Worm (Caenorhabditis elegans) whole organism, midembryonic: ENCODE data around the gene C06A1.6.
A peak's percentile ranks its signal among the peaks of the same experiment; 100 is the strongest.

Source experiments
- T22C8.4 ChIP-seq: fragments of 200-800 bp; sonication (Bioruptor generic); IDR thresholded peaks from 2 replicates; pipeline ENCODE4 v1.3.6; 2022; ENCODE audit warnings: missing genetic modification characterization, missing compliant biosample characterization
- cog-1 ChIP-seq: sonication (generic microtip); optimal IDR thresholded peaks from 2 replicates; lab custom pipeline; 2016; ENCODE audit warnings: missing genetic modification characterization, missing compliant biosample characterization
- flt-1 ChIP-seq: fragments of 200-800 bp; sonication (Bioruptor generic); IDR thresholded peaks from 2 replicates; pipeline ENCODE4 v1.3.6; 2022; ENCODE audit warnings: missing genetic modification characterization, missing compliant biosample characterization
- klf-2 ChIP-seq: fragments of 200-800 bp; sonication (Bioruptor generic); conservative IDR thresholded peaks from 2 replicates; pipeline ENCODE4 v1.3.6; 2022; ENCODE audit warnings: missing genetic modification reagents, missing genetic modification characterization, missing compliant biosample characterization
- med-1 ChIP-seq: sonication (generic microtip); optimal IDR thresholded peaks from 2 replicates; lab custom pipeline; 2017; ENCODE audit warnings: missing genetic modification characterization, mild to moderate bottlenecking, missing compliant biosample characterization, antibody characterized with exemption, missing genetic modification reagents; ENCODE audit not compliant: insufficient read depth
- ref-1 ChIP-seq: fragments of 200-800 bp; sonication (Bioruptor generic); conservative IDR thresholded peaks from 2 replicates; pipeline ENCODE4 v1.3.6; 2022; ENCODE audit warnings: missing genetic modification reagents, missing genetic modification characterization, missing compliant biosample characterization
- tab-1 ChIP-seq: fragments of 200-800 bp; sonication (Bioruptor generic); IDR thresholded peaks from 2 replicates; pipeline ENCODE4 v1.3.6; 2022; ENCODE audit warnings: missing genetic modification characterization, missing compliant biosample characterization
- ztf-23 ChIP-seq: fragments of 200-800 bp; sonication (Bioruptor generic); IDR thresholded peaks from 2 replicates; pipeline ENCODE4 v1.3.6; 2022; ENCODE audit warnings: missing genetic modification reagents, missing genetic modification characterization, missing compliant biosample characterization
- ztf-29 ChIP-seq: fragments of 200-800 bp; sonication (Bioruptor generic); IDR thresholded peaks from 2 replicates; pipeline ENCODE4 v1.3.6; 2022; ENCODE audit warnings: missing genetic modification reagents, missing genetic modification characterization, missing compliant biosample characterization

Gene C06A1.6

DNA sequence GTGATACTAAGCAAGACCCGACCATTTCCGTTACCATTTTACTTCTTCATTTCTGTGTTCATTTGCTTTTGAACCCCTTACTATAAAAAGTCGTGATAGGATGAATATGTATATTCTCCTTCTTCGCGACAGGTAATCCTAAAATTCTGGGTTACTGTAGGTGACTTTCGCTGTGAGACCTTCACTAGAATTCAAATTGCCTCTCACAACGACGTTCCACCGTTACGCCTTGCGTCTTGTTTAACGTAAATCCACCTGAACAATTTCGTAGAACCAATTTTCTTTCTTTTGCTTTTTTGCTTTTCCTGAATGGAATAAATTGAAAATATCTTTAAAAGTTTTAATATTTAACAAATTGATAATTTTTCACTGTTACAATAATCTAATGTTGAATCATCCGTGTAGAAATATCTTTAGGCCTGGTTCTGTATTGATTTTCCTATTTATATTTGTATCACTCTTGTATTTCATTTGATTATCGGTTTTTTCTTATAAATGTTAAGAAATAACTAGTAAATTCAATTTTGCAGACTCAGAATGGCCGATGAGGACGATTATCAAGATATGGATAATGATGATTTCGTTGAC lies 14.5 kb upstream of the C06A1.6 start, which contains the start of gene rpb-6:
TSS of gene rpb-6 (plus strand) at position 538 of the 588 bp plus-strand sequence.
- TF ChIP-seq flt-1 (GFP tag; lab: Robert Waterston, UW) (no peak), cog-1 (no peak), ztf-23 (GFP tag; lab: Robert Waterston, UW) (no peak), med-1 (no peak), ref-1 (GFP tag; lab: Robert Waterston, UW) (no peak), tab-1 (GFP tag; lab: Robert Waterston, UW) (no peak), klf-2 (GFP tag; lab: Robert Waterston, UW) (no peak), ztf-29 (GFP tag; lab: Robert Waterston, UW) (no peak), T22C8.4 (GFP tag; lab: Robert Waterston, UW) (no peak)

DNA sequence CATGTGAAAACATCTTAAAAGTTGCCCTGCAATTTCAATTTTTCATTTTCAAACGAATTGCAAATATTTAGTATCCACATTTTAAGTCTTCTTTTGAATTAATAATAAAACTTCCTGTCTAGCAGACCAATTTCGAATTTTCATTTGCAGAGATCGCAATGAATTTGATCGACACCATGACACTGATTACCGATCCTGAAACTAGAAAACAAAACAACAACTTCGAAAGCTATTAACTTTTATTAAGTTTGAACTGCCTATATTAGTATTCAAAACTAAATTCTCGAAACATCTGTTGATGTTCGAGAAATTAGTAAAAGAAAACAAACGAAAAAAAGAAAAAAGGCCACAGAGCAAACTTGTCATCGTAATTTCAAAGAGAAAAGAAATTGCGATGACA lies 9.7 kb upstream of the C06A1.6 start:
- TF ChIP-seq ref-1 (GFP tag; lab: Robert Waterston, UW) (no peak), tab-1 (GFP tag; lab: Robert Waterston, UW) (no peak), T22C8.4 (GFP tag; lab: Robert Waterston, UW) (no peak), med-1 (no peak), ztf-23 (GFP tag; lab: Robert Waterston, UW) (no peak), cog-1 (no peak), ztf-29 (GFP tag; lab: Robert Waterston, UW) (no peak), flt-1 (GFP tag; lab: Robert Waterston, UW) (no peak), klf-2 (GFP tag; lab: Robert Waterston, UW) (no peak)

DNA sequence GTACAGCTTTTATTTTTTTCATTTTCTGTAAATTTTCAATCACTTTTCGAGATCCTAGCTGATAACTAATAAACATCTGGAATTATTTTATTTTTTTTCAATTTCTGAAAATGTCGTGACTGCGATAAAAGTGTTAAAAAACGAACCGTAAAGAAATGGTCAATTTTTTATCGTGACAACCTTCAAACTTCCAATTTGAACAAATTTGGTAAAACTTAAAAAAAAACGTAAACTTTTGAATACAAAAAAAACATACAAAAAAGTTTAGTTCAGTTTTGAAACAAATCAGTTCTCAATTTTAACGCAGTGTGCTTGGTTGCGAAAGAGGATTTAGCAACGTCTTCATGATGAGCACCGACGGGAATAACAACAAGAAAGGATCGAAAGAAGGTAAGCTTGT lies 7.5 kb upstream of the C06A1.6 start, which contains the start of gene C06A1.3:
TSS of gene C06A1.3 (plus strand) at position 301 of the 400 bp plus-strand sequence.
- TF ChIP-seq T22C8.4 (GFP tag; lab: Robert Waterston, UW): no peak
- TF ChIP-seq ztf-29 (GFP tag; lab: Robert Waterston, UW): no peak
- no peak for TF ChIP-seq med-1
- no peak for TF ChIP-seq klf-2 (GFP tag; lab: Robert Waterston, UW)
- no peak for TF ChIP-seq cog-1
- TF ChIP-seq ztf-23 (GFP tag; lab: Robert Waterston, UW): no peak
- TF ChIP-seq ref-1 (GFP tag; lab: Robert Waterston, UW): no peak
- no peak for TF ChIP-seq tab-1 (GFP tag; lab: Robert Waterston, UW)
- TF ChIP-seq flt-1 (GFP tag; lab: Robert Waterston, UW): no peak

DNA sequence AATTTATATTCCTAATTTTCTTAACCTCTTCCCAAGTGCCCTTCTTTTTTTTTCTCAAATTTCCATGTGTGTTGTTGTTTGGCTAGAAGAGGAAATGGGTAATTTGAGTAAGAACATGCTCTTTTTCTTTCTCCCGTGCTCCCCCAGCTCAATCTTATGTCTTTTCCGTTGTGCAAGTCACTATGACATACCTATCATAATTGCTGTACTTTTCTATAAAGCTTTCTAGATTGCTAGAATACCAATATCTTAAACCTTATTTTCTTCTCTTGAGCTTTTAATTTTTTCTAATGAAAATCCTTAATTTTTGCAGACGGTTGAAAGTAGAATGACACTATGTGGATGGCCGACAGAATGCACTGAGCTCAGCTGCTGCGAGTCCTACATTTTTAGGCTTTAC lies 5.8 kb upstream of the C06A1.6 start, which contains the start of gene txt-13:
TSS of gene txt-13 (plus strand) at position 301 of the 400 bp plus-strand sequence.
- TF ChIP-seq ztf-29 (GFP tag; lab: Robert Waterston, UW) (no peak), med-1 (no peak), flt-1 (GFP tag; lab: Robert Waterston, UW) (no peak), ztf-23 (GFP tag; lab: Robert Waterston, UW) (no peak), klf-2 (GFP tag; lab: Robert Waterston, UW) (no peak), T22C8.4 (GFP tag; lab: Robert Waterston, UW) (no peak), ref-1 (GFP tag; lab: Robert Waterston, UW) (no peak), cog-1 (no peak), tab-1 (GFP tag; lab: Robert Waterston, UW) (no peak)

DNA sequence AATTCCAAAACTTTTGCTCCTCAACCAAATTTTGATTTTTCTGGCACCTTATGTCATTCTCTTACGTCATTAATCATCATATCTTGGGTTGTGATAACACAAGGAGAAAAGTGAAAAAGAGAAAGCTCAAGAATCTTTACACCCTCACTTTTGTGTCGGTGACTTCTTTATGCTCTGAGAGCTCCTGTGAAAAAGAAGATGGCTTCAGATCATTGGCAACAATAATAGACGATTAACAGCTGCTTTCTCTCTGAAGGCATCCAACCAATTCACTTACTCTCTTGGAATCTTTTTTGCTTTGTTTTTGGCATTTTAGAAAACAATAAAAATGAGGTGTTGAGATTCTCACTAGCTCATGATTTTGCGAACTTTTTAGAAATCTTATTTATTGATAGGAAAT lies 5.0 kb upstream of the C06A1.6 start:
- TF ChIP-seq ztf-23 (GFP tag; lab: Robert Waterston, UW) (no peak), tab-1 (GFP tag; lab: Robert Waterston, UW) (no peak), ztf-29 (GFP tag; lab: Robert Waterston, UW) (no peak), cog-1 (no peak), flt-1 (GFP tag; lab: Robert Waterston, UW) (no peak), med-1 (no peak), T22C8.4 (GFP tag; lab: Robert Waterston, UW) (no peak), klf-2 (GFP tag; lab: Robert Waterston, UW) (no peak), ref-1 (GFP tag; lab: Robert Waterston, UW) (no peak)

DNA sequence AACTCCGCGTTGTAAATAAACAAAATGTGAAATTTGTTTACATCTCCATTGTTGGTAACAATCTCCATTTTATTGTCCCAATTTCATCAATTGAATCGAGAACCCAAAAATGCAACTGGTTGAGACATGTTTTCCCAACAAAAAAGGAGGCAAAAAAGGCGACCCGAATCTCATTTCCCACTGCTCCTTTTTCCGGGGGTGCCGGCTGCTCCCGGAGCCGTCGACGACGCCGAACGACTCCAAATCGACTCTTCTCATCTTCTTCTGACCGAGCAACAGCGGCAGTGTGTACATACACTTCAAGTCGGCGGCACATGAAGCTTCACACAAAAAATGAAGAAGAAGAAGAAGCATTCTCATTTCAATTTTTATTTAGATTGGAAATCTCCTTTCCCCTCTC lies 2.0 kb upstream of the C06A1.6 start:
- TF ChIP-seq T22C8.4 (GFP tag; lab: Robert Waterston, UW): no peak
- no peak for TF ChIP-seq klf-2 (GFP tag; lab: Robert Waterston, UW)
- no peak for TF ChIP-seq flt-1 (GFP tag; lab: Robert Waterston, UW)
- TF ChIP-seq ztf-29 (GFP tag; lab: Robert Waterston, UW): no peak
- TF ChIP-seq cog-1: no peak

DNA sequence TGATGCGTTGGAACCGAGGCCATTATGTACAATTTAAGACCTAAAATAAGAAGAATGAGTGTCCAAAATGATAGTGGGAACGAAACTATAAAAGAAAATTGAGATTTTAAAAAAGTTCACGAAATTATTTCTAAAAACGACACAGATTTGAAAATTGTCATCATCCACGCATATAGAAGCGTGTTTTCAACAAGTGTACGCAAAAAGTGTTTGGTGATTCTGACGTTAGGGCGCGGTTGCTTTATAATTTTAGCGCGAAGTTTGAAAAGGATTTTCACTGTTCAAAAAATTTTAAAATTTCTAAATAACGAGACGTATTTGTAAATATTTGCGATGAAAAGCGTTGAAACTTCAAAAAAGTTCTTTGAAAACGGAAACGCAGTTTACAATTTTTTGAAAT lies 1.1 kb downstream of the C06A1.6 start, which contains the start of gene cdc-48.1:
TSS of gene cdc-48.1 (minus strand) at position 40 of the 400 bp plus-strand sequence.
- TF ChIP-seq klf-2 (GFP tag; lab: Robert Waterston, UW) (peak; percentile 76), tab-1 (GFP tag; lab: Robert Waterston, UW) (peak; percentile 80), ztf-23 (GFP tag; lab: Robert Waterston, UW) (peak; percentile 94), ztf-29 (GFP tag; lab: Robert Waterston, UW) (peak; percentile 60; the same call in 1 of the 2 replicates), med-1 (peak; percentile 25), flt-1 (GFP tag; lab: Robert Waterston, UW) (peak; percentile 94), T22C8.4 (GFP tag; lab: Robert Waterston, UW) (peak; percentile 76), cog-1 (peak; percentile 99), ref-1 (GFP tag; lab: Robert Waterston, UW) (no peak)

DNA sequence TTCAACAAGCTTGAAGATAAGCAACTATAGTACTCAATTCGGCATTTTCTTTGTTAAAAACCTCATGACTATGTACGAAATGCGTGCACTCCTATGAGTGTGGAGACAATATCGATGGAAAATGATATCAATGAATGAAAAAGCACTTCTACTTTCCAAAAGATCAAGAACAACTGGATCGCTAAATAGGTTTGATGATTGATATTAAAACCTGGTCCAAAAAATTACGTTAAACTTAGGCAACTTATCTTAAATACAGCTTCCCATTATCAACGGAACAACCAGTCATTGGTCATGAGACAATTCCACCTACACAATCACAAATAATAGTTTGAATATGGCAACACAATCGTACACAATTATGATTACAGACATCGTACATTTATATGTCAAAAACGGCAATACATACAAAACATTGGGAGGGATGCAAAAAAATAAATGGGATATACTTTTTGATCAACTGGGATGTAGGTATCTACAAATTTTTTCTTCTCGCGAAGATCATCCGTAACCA lies 4.8 kb downstream of the C06A1.6 start:
- TF ChIP-seq flt-1 (GFP tag; lab: Robert Waterston, UW) (no peak), cog-1 (no peak), ref-1 (GFP tag; lab: Robert Waterston, UW) (no peak), med-1 (no peak), tab-1 (GFP tag; lab: Robert Waterston, UW) (no peak)

DNA sequence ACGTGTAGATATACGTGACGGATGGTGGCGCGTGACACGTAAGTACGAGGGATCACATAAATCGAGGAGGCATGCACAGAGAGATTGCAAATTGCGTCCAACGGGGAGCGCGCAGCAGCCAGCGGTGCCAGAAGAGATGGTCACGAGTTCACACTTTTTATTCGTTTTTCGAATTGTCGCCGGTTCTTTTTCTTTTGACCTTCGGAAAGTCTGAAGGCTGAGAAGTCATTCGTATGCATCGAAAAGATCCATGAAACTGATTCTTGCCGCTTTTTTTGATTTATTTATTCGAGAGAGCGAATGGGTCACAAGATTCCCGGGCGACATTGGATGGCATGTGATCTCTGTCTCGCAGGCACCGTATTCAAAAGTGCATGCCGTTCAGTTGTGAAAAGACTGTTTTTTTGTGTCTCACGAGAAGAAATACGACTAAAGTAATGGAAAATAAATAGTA lies 5.5 kb downstream of the C06A1.6 start:
- TF ChIP-seq tab-1 (GFP tag; lab: Robert Waterston, UW) (no peak), flt-1 (GFP tag; lab: Robert Waterston, UW) (0 out of 2 replicates have a peak, but pooled peaks have one; percentile 41), ztf-23 (GFP tag; lab: Robert Waterston, UW) (0 out of 2 replicates have a peak, but pooled peaks have one; percentile 20)
